Worm (Caenorhabditis elegans) whole organism, L1 larva: ENCODE results near the gene T16H12.3.

ENCODE experiments used
- C04F5.9 ChIP-seq: sonication (generic microtip); optimal IDR thresholded peaks from 2 replicates; lab custom pipeline; 2016; ENCODE audit warnings: missing genetic modification characterization, missing compliant biosample characterization
- C34B4.2 ChIP-seq: sonication (generic microtip); optimal IDR thresholded peaks from 2 replicates; lab custom pipeline; 2017; ENCODE audit warnings: mild to moderate bottlenecking, missing genetic modification characterization, missing compliant biosample characterization
- F16B12.6 ChIP-seq: fragments of 150-350 bp; optimal IDR thresholded peaks from 2 replicates; lab custom pipeline; 2014; ENCODE audit warnings: missing biosample characterization, missing genetic modification characterization
- aha-1 ChIP-seq: fragments of 150-350 bp; optimal IDR thresholded peaks from 2 replicates; lab custom pipeline; 2014; ENCODE audit warnings: missing biosample characterization, missing genetic modification characterization
- alr-1 ChIP-seq: fragments of 200-800 bp; sonication (Bioruptor generic); optimal IDR thresholded peaks from 2 replicates; lab custom pipeline; 2018; ENCODE audit warnings: borderline replicate concordance, mild to moderate bottlenecking, missing genetic modification characterization, missing compliant biosample characterization
- ama-1 ChIP-seq: fragments of 150-350 bp; optimal IDR thresholded peaks from 2 replicates; lab custom pipeline; 2014
- ceh-82 ChIP-seq, 3 experiments: fragments of 150-350 bp in 1 of 3; sonication (generic microtip) in 2 of 3; optimal IDR thresholded peaks; 2 replicates each; lab custom pipeline; 2014 to 2017; ENCODE audit warnings: missing biosample characterization in 3 of 3, missing genetic modification characterization in 3 of 3
- ceh-88 ChIP-seq: fragments of 200-800 bp; sonication (Bioruptor generic); IDR thresholded peaks from 2 replicates; pipeline ENCODE4 v1.3.6; 2022; ENCODE audit warnings: missing genetic modification characterization, missing compliant biosample characterization
- ces-1 ChIP-seq: fragments of 150-350 bp; optimal IDR thresholded peaks from 2 replicates; lab custom pipeline; 2014; ENCODE audit warnings: missing biosample characterization, missing genetic modification reagents, missing genetic modification characterization
- dsc-1 ChIP-seq: sonication (generic microtip); optimal IDR thresholded peaks from 2 replicates; lab custom pipeline; 2016; ENCODE audit warnings: mild to moderate bottlenecking, missing genetic modification characterization, missing compliant biosample characterization
- efl-1 ChIP-seq, 4 experiments: fragments of 150-350 bp; optimal IDR thresholded peaks in 3 of 4; peaks in 1 of 4; 1 replicate in 1 of 4; 2 replicates in 3 of 4; lab custom pipeline; 2014; ENCODE audit warnings: missing biosample characterization in 2 of 4, missing genetic modification characterization in 2 of 4, missing genetic modification reagents in 2 of 4
- efl-3 ChIP-seq: fragments of 200-800 bp; sonication (Bioruptor generic); optimal IDR thresholded peaks from 2 replicates; lab custom pipeline; 2018; ENCODE audit warnings: mild to moderate bottlenecking, missing genetic modification characterization, missing compliant biosample characterization
- egl-13 ChIP-seq: sonication (generic microtip); optimal IDR thresholded peaks from 2 replicates; lab custom pipeline; 2016; ENCODE audit warnings: missing genotype, missing genetic modification reagents, missing genetic modification characterization, missing compliant biosample characterization
- fkh-10 ChIP-seq: sonication (generic microtip); optimal IDR thresholded peaks from 2 replicates; lab custom pipeline; 2017; ENCODE audit warnings: missing biosample characterization, missing genetic modification reagents, missing genetic modification characterization
- fos-1 ChIP-seq: fragments of 150-350 bp; optimal IDR thresholded peaks from 2 replicates; lab custom pipeline; 2014; ENCODE audit warnings: missing biosample characterization, missing genetic modification characterization
- hlh-17 ChIP-seq: fragments of 200-800 bp; sonication (Bioruptor generic); optimal IDR thresholded peaks from 2 replicates; lab custom pipeline; 2018; ENCODE audit warnings: missing genetic modification characterization, mild to moderate bottlenecking, missing compliant biosample characterization, moderate library complexity, borderline replicate concordance
- hpl-2 ChIP-seq: fragments of 150-350 bp; optimal IDR thresholded peaks from 2 replicates; lab custom pipeline; 2014; ENCODE audit warnings: missing biosample characterization, missing genetic modification reagents, missing genetic modification characterization
- lin-13 ChIP-seq: fragments of 150-350 bp; optimal IDR thresholded peaks from 2 replicates; lab custom pipeline; 2014; ENCODE audit warnings: missing biosample characterization, missing genetic modification reagents, missing genetic modification characterization
- lin-14 ChIP-seq: fragments of 200-800 bp; sonication (Bioruptor generic); optimal IDR thresholded peaks from 2 replicates; lab custom pipeline; 2018; ENCODE audit warnings: mild to moderate bottlenecking, missing genetic modification characterization, moderate library complexity, missing compliant biosample characterization
- lin-15B ChIP-seq: fragments of 150-350 bp; sonication (generic microtip); optimal IDR thresholded peaks from 3 replicates; lab custom pipeline; 2014; ENCODE audit warnings: missing biosample characterization, missing genetic modification characterization
- lir-3 ChIP-seq: sonication (generic microtip); optimal IDR thresholded peaks from 2 replicates; lab custom pipeline; 2016; ENCODE audit warnings: mild to moderate bottlenecking, missing genetic modification characterization, moderate library complexity, missing compliant biosample characterization; ENCODE audit not compliant: poor library complexity
- lsy-2 ChIP-seq, 2 experiments: fragments of 150-350 bp; optimal IDR thresholded peaks; 2 replicates each; lab custom pipeline; 2014; ENCODE audit warnings: missing biosample characterization in 2 of 2, missing genetic modification characterization in 2 of 2
- mab-9 ChIP-seq: fragments of 200-800 bp; sonication (Bioruptor generic); IDR thresholded peaks from 2 replicates; pipeline ENCODE4 v1.3.6; 2022; ENCODE audit warnings: missing genetic modification reagents, missing genetic modification characterization, missing compliant biosample characterization
- mep-1 ChIP-seq: fragments of 150-350 bp; optimal IDR thresholded peaks from 2 replicates; lab custom pipeline; 2014; ENCODE audit warnings: missing biosample characterization, missing genetic modification characterization
- nhr-11 ChIP-seq: fragments of 150-350 bp; optimal IDR thresholded peaks from 2 replicates; lab custom pipeline; 2014; ENCODE audit warnings: missing biosample characterization, missing genetic modification characterization
- nhr-19 ChIP-seq: fragments of 200-800 bp; sonication (Bioruptor generic); conservative IDR thresholded peaks from 2 replicates; pipeline ENCODE4 v1.3.6; 2022; ENCODE audit warnings: missing genetic modification characterization, missing compliant biosample characterization
- nhr-20 ChIP-seq: sonication (generic microtip); optimal IDR thresholded peaks from 2 replicates; lab custom pipeline; 2016; ENCODE audit warnings: mild to moderate bottlenecking, missing genetic modification characterization, missing compliant biosample characterization
- nhr-237 ChIP-seq: fragments of 150-350 bp; optimal IDR thresholded peaks from 2 replicates; lab custom pipeline; 2014; ENCODE audit warnings: missing biosample characterization, missing genetic modification characterization
- nhr-47 ChIP-seq: sonication (generic microtip); optimal IDR thresholded peaks from 2 replicates; lab custom pipeline; 2016; ENCODE audit warnings: mild to moderate bottlenecking, missing genetic modification characterization, moderate library complexity, missing compliant biosample characterization
- nhr-77 ChIP-seq: fragments of 150-350 bp; optimal IDR thresholded peaks from 2 replicates; lab custom pipeline; 2014; ENCODE audit warnings: missing biosample characterization, missing genetic modification characterization
- nhr-90 ChIP-seq: sonication (generic microtip); optimal IDR thresholded peaks from 2 replicates; lab custom pipeline; 2016; ENCODE audit warnings: mild to moderate bottlenecking, missing genetic modification characterization, missing compliant biosample characterization; ENCODE audit not compliant: poor library complexity
- pag-3 ChIP-seq: sonication (generic microtip); optimal IDR thresholded peaks from 2 replicates; lab custom pipeline; 2017; ENCODE audit warnings: missing genetic modification characterization, mild to moderate bottlenecking, missing compliant biosample characterization, antibody characterized with exemption, borderline replicate concordance; ENCODE audit not compliant: insufficient read depth
- pax-3 ChIP-seq: fragments of 200-800 bp; sonication (Bioruptor generic); optimal IDR thresholded peaks from 2 replicates; lab custom pipeline; 2018; ENCODE audit warnings: mild to moderate bottlenecking, missing genetic modification characterization, moderate library complexity, missing compliant biosample characterization
- rnt-1 ChIP-seq: sonication (generic microtip); optimal IDR thresholded peaks from 2 replicates; lab custom pipeline; 2016; ENCODE audit warnings: mild to moderate bottlenecking, missing genetic modification characterization, moderate library complexity, missing compliant biosample characterization
- snu-23 ChIP-seq: sonication (generic microtip); optimal IDR thresholded peaks from 2 replicates; lab custom pipeline; 2016; ENCODE audit warnings: missing genetic modification characterization, missing compliant biosample characterization
- sptf-1 ChIP-seq: fragments of 150-350 bp; optimal IDR thresholded peaks from 2 replicates; lab custom pipeline; 2014; ENCODE audit warnings: missing biosample characterization, missing genetic modification characterization
- swsn-7 ChIP-seq: sonication (generic microtip); optimal IDR thresholded peaks from 2 replicates; lab custom pipeline; 2016; ENCODE audit warnings: missing genetic modification characterization, missing compliant biosample characterization
- tbx-2 ChIP-seq: sonication (generic microtip); optimal IDR thresholded peaks from 2 replicates; lab custom pipeline; 2016; ENCODE audit warnings: missing genetic modification characterization, missing compliant biosample characterization
- unc-130 ChIP-seq: fragments of 150-350 bp; optimal IDR thresholded peaks from 2 replicates; lab custom pipeline; 2017; ENCODE audit warnings: missing biosample characterization, missing genetic modification characterization, inconsistent platforms
- unc-30 ChIP-seq: sonication (generic microtip); optimal IDR thresholded peaks from 2 replicates; lab custom pipeline; 2017; ENCODE audit warnings: missing biosample characterization, missing genetic modification characterization
- unc-86 ChIP-seq: sonication (generic microtip); optimal IDR thresholded peaks from 2 replicates; lab custom pipeline; 2016; ENCODE audit warnings: missing genetic modification characterization, missing compliant biosample characterization
- unc-98 ChIP-seq: fragments of 200-800 bp; sonication (Bioruptor generic); IDR thresholded peaks from 2 replicates; pipeline ENCODE4 v1.3.6; 2022; ENCODE audit warnings: missing genetic modification characterization, missing compliant biosample characterization
- vab-15 ChIP-seq: sonication (generic microtip); optimal IDR thresholded peaks from 2 replicates; lab custom pipeline; 2017; ENCODE audit warnings: missing genotype, mild to moderate bottlenecking, missing genetic modification characterization, missing compliant biosample characterization
- zag-1 ChIP-seq: fragments of 150-350 bp; optimal IDR thresholded peaks from 2 replicates; lab custom pipeline; 2014; ENCODE audit warnings: missing biosample characterization, missing genetic modification characterization
- ztf-11 ChIP-seq, 2 experiments: sonication (generic microtip); optimal IDR thresholded peaks; 2 replicates each; lab custom pipeline; 2016 to 2017; ENCODE audit warnings: missing genetic modification characterization in 2 of 2, missing biosample characterization in 1 of 2, missing compliant biosample characterization in 1 of 2
- ztf-4 ChIP-seq: fragments of 150-350 bp; optimal IDR thresholded peaks from 2 replicates; lab custom pipeline; 2014; ENCODE audit warnings: missing biosample characterization, missing genetic modification characterization

The T16H12.3 gene

ce11 chrIII:10123586-10124233 lies 40.6 kb upstream of the T16H12.3 start, which contains the start of gene ttll-4 (continued):
- TF ChIP-seq mab-9 (GFP tag; lab: Robert Waterston, UW) (peak; percentile 58; the same call in 1 of the 2 replicates), unc-130 (tag; lab: Kevin White, UChicago) (no peak), aha-1 (tag; lab: Kevin White, UChicago) (no peak), unc-86 (tag; lab: Kevin White, UChicago) (peak; percentile 72), snu-23 (GFP tag; lab: Kevin White, UChicago) (peak; percentile 58), nhr-47 (tag; lab: Kevin White, UChicago) (peak; percentile 72), vab-15 (tag; lab: Kevin White, UChicago) (peak; percentile 34), nhr-19 (peak; percentile 61), rnt-1 (tag; lab: Kevin White, UChicago) (peak; percentile 85), C34B4.2 (tag; lab: Kevin White, UChicago) (no peak), ceh-88 (GFP tag; lab: Robert Waterston, UW) (peak; percentile 35; the same call in 1 of the 2 replicates), ztf-11 (tag; optimal IDR thresholded peaks at IDR 0.05; lab: Kevin White, UChicago) (peak in 1 of 2 experiments; percentile 67), unc-30 (tag; lab: Kevin White, UChicago) (no peak), efl-3 (GFP tag; lab: Kevin White, UChicago) (no peak), ztf-4 (tag; lab: Kevin White, UChicago) (no peak), lir-3 (tag; lab: Kevin White, UChicago) (peak; percentile 71), egl-13 (tag; lab: Kevin White, UChicago) (peak; percentile 59), nhr-77 (tag; lab: Kevin White, UChicago) (no peak), lin-15B (peak; percentile 64), F16B12.6 (no peak), ces-1 (GFP tag; lab: Kevin White, UChicago) (no peak), nhr-11 (tag; lab: Kevin White, UChicago) (no peak), fkh-10 (GFP tag; lab: Kevin White, UChicago) (peak; percentile 48), C04F5.9 (no peak), unc-98 (GFP tag; lab: Robert Waterston, UW) (peak; percentile 72), ama-1 (lab: Kevin White, UChicago) (no peak), fos-1 (no peak), lin-13 (GFP tag; lab: Kevin White, UChicago) (peak; percentile 53), nhr-237 (tag; lab: Kevin White, UChicago) (no peak), nhr-20 (tag; lab: Kevin White, UChicago) (peak; percentile 36), hpl-2 (no peak), tbx-2 (tag; lab: Kevin White, UChicago) (peak; percentile 59), pax-3 (peak; percentile 29), alr-1 (tag; lab: Kevin White, UChicago) (no peak), dsc-1 (peak; percentile 71), swsn-7 (peak; percentile 65)

ce11 chrIII:10120076-10120831 lies 37.2 kb upstream of the T16H12.3 start, which contains the start of the genes gtf-2H3 and ham-3:
gtf-2H3 (minus strand) TSS chrIII:10120148.
ham-3 (plus strand) TSS chrIII:10120781.
- TF ChIP-seq nhr-90 (no peak), F16B12.6 (peak; percentile 15), pag-3 (tag; lab: Kevin White, UChicago) (no peak), rnt-1 (tag; lab: Kevin White, UChicago) (peak; percentile 19), zag-1 (no peak), lsy-2 (tag; optimal IDR thresholded peaks at IDR 0.05; lab: Kevin White, UChicago) (peak in 1 of 2 experiments; percentile 28), hpl-2 (no peak), efl-1 (optimal IDR thresholded peaks at IDR 0.05; lab: Kevin White, UChicago) (peak; percentile 13 to 28), efl-1 (GFP tag; optimal IDR thresholded peaks at IDR 0.05 in 1 of 2; lab: Kevin White, UChicago) (peak; percentile 3 to 35), lir-3 (tag; lab: Kevin White, UChicago) (peak; percentile 32), sptf-1 (no peak), dsc-1 (peak; percentile 6), mep-1 (peak; percentile 2), ceh-82 (tag; optimal IDR thresholded peaks at IDR 0.05; lab: Kevin White, UChicago) (peak in 1 of 3 experiments; percentile 15), lin-14 (GFP tag; lab: Kevin White, UChicago) (peak; percentile 59), ztf-11 (tag; optimal IDR thresholded peaks at IDR 0.05; lab: Kevin White, UChicago) (peak in 1 of 2 experiments; percentile 6), hlh-17 (no peak)
